Worm (Caenorhabditis elegans) whole organism, young adult: ENCODE results near the gene F44E7.4.

Source experiments
- C06A6.2 ChIP-seq: fragments of 200-800 bp; sonication (Bioruptor generic); conservative IDR thresholded peaks from 2 replicates; pipeline ENCODE4 v1.3.6; 2022; ENCODE audit warnings: missing genetic modification characterization, missing compliant biosample characterization
- F57C9.4 ChIP-seq: sonication (generic microtip); optimal IDR thresholded peaks from 2 replicates; lab custom pipeline; 2017; ENCODE audit warnings: mild to moderate bottlenecking, missing genetic modification characterization, missing compliant biosample characterization
- aptf-2 ChIP-seq: fragments of 200-800 bp; sonication (Bioruptor generic); conservative IDR thresholded peaks from 2 replicates; pipeline ENCODE4 v1.3.6; 2022; ENCODE audit warnings: missing genetic modification reagents, missing genetic modification characterization, missing compliant biosample characterization
- pha-4 ChIP-seq: fragments of 150-350 bp; sonication (generic microtip); optimal IDR thresholded peaks from 2 replicates; lab custom pipeline; 2014; ENCODE audit warnings: missing biosample characterization, missing genetic modification reagents, missing genetic modification characterization

DNA sequence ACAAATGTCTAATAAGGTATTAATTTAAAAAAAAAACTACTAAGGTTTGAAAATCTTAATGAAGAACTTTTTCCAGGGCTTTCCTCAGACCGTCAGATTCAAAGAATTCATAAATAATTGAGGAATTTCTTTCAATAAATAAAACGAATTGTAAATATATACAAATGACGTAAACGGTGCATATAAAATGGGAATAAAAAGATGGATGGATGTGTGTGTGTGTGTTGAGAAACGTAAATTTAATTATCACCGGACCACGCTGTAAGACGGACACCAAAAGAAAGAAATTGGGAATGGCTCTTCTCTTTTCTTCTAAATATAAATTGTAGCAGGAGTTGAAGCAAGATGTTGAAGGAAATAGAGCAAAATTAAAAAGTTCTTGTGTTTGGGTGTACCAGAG is 30.5 kb downstream of the F44E7.4 start:
- no peak for TF ChIP-seq C06A6.2 (GFP tag; lab: Robert Waterston, UW)
- no peak for TF ChIP-seq aptf-2
- no peak for TF ChIP-seq F57C9.4 (tag; lab: Kevin White, UChicago)
- TF ChIP-seq pha-4 (tag; lab: Kevin White, UChicago), result no peak
